Worm (Caenorhabditis elegans): ENCODE results near the gene lin-33.

ce11 chrIV:5928957-5929356, 1.5 kb upstream of the lin-33 start:
- TF ChIP-seq him-1 (tag; optimal IDR thresholded peaks at IDR 0.05) (no peak), W03F9.2 (tag; optimal IDR thresholded peaks at IDR 0.05) (no peak), dao-5 (tag; optimal IDR thresholded peaks at IDR 0.05) (no peak)

Data from whole organism, L4/young adult.